Worm (Caenorhabditis elegans): Measurements from ENCODE around the gene Y32G9A.12.

The Y32G9A.12 gene

DNA sequence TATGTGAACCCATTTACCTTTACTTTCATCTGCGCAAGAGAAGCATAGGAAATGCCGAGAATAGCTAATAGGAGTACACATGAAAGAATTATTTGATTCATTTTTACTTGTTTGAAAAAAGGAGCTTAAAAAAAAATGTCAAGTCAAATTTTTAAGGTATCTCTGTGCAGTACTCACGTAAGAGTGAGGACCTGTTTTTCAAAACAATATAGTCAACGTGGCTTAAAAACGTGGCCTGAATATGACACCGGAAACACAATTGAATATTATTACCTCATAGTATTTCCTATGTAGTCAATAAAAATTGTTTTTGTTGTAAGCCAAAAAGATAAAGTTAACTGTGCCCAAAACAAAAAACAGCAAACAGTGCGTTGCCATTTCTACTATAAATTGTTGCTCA, at the start of gene Y32G9A.12:
Gene Y32G9A.12 (minus strand): TSS at position 101 of the 400 bp plus-strand sequence.
- no peak for TF ChIP-seq madf-2 (tag; optimal IDR thresholded peaks at IDR 0.05)
- no peak for TF ChIP-seq ahr-1 (tag; optimal IDR thresholded peaks at IDR 0.05)
- TF ChIP-seq che-1 (tag; optimal IDR thresholded peaks at IDR 0.05): no peak
- TF ChIP-seq K09A11.1 (tag; optimal IDR thresholded peaks at IDR 0.05; ENCODE audit: insufficient read depth): no peak
- no peak for TF ChIP-seq hlh-30 (tag; optimal IDR thresholded peaks at IDR 0.05; ENCODE audit: insufficient read depth)
- no peak for TF ChIP-seq nfya-1 (tag; optimal IDR thresholded peaks at IDR 0.05)
- TF ChIP-seq ceh-24 (tag; optimal IDR thresholded peaks at IDR 0.05): no peak
- TF ChIP-seq tbx-2 (tag; optimal IDR thresholded peaks at IDR 0.05): no peak
- TF ChIP-seq fkh-10 (GFP tag; optimal IDR thresholded peaks at IDR 0.05): no peak
- no peak for TF ChIP-seq ref-2 (tag; optimal IDR thresholded peaks at IDR 0.05)
- TF ChIP-seq ceh-6 (GFP tag; optimal IDR thresholded peaks at IDR 0.05): no peak
- TF ChIP-seq dmd-4 (tag; optimal IDR thresholded peaks at IDR 0.05; ENCODE audit: borderline replicate concordance): no peak
- TF ChIP-seq Y22D7AL.16 (tag; optimal IDR thresholded peaks at IDR 0.05): no peak
- no peak for TF ChIP-seq ceh-19 (GFP tag; optimal IDR thresholded peaks at IDR 0.05)
- TF ChIP-seq pat-9 (tag; optimal IDR thresholded peaks at IDR 0.05): no peak

DNA sequence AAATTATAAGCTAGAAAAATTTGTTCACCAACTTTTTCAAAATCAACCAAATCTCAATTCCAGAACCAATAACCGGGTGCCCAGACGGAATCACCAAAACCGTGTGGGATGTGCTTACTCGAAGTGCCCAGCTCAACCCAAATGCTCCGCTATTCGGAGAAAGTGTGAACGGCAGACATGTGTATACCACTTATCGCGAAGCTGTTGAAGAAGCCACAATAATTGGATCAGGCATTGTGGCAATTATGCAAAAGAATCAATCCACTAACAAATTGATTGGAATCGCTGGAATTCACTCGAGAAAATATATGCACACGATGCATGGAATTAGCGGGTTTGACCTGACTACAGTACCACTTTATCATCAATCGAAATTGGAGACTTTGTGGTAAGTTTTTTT, 49.7 kb upstream of the Y32G9A.12 start:
- no peak for TF ChIP-seq nhr-232 (tag; optimal IDR thresholded peaks at IDR 0.05)
- TF ChIP-seq ceh-6 (GFP tag; optimal IDR thresholded peaks at IDR 0.05): no peak
- no peak for TF ChIP-seq hlh-30 (tag; optimal IDR thresholded peaks at IDR 0.05; ENCODE audit: insufficient read depth)
- no peak for TF ChIP-seq unc-42 (tag; optimal IDR thresholded peaks at IDR 0.05)
- TF ChIP-seq ahr-1 (tag; optimal IDR thresholded peaks at IDR 0.05): no peak
- TF ChIP-seq ama-1 (optimal IDR thresholded peaks at IDR 0.05): no peak
- TF ChIP-seq fax-1 (tag; optimal IDR thresholded peaks at IDR 0.05): no peak
- TF ChIP-seq sdc-2 (tag; optimal IDR thresholded peaks at IDR 0.05): no peak
- no peak for TF ChIP-seq K02D7.2 (tag; optimal IDR thresholded peaks at IDR 0.05)

DNA sequence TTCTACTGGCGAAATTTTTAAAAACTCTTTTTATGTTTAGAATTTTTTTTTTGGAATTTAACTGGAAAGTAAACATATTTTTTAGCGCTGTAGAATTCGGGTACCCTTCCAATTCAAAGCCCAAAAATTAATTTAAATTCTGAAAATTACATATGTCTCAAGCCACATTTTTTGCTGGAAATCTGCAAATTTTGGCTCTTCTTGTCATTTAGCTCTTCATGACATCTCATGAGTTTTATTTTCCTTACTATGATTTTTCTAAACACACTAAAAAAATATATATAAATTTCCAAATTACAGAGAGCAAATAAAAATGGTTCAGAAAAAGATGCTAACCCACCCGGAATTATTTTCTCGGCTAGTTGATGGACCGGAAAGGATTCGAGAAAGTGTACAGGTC, 49.2 kb upstream of the Y32G9A.12 start, which contains the start of gene acs-3:
Gene acs-3 (plus strand): TSS at position 301 of the 400 bp plus-strand sequence.
- TF ChIP-seq elt-2 (tag; optimal IDR thresholded peaks at IDR 0.05): no peak
- TF ChIP-seq unc-55 (GFP tag; optimal IDR thresholded peaks at IDR 0.05): no peak
- no peak for TF ChIP-seq sox-4 (tag; optimal IDR thresholded peaks at IDR 0.05)
- no peak for TF ChIP-seq ceh-2 (tag; optimal IDR thresholded peaks at IDR 0.05)
- TF ChIP-seq sdc-2 (tag; optimal IDR thresholded peaks at IDR 0.05): no peak
- TF ChIP-seq fkh-6 (tag; optimal IDR thresholded peaks at IDR 0.05): no peak
- TF ChIP-seq ceh-48 (tag; optimal IDR thresholded peaks at IDR 0.05): no peak
- TF ChIP-seq lim-6 (tag; optimal IDR thresholded peaks at IDR 0.05): no peak
- TF ChIP-seq pqm-1 (tag; optimal IDR thresholded peaks at IDR 0.05): no peak
- TF ChIP-seq nfya-1 (tag; optimal IDR thresholded peaks at IDR 0.05): no peak
- TF ChIP-seq nhr-11 (tag; optimal IDR thresholded peaks at IDR 0.05): no peak
- no peak for TF ChIP-seq fkh-10 (GFP tag; optimal IDR thresholded peaks at IDR 0.05)

DNA sequence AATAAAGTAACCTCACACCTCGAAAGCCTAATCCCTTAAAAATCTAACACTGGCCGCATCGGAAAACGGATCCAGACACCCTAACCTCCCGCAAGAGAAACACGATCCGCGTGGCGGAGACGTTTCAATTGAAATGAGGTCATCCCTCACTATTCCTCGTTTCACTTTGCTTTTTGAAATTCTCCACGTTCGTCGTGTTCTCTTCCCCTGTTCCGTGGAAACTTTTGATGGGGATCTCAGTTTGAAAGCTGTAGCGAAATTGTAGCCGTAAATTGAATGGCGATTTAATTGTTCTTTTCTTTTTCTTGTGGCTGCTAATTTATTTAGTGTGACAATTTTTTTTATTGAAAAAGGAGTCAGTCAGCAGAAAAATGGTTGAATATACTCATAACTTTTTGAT, 48.8 kb upstream of the Y32G9A.12 start:
- TF ChIP-seq sox-4 (tag; optimal IDR thresholded peaks at IDR 0.05) (no peak), ceh-34 (tag; optimal IDR thresholded peaks at IDR 0.05) (no peak), T23F11.4 (GFP tag; optimal IDR thresholded peaks at IDR 0.05) (no peak), elt-2 (tag; optimal IDR thresholded peaks at IDR 0.05) (no peak), C38D4.7 (GFP tag; optimal IDR thresholded peaks at IDR 0.05) (no peak), ceh-9 (tag; optimal IDR thresholded peaks at IDR 0.05) (no peak), unc-42 (tag; optimal IDR thresholded peaks at IDR 0.05) (no peak), unc-55 (GFP tag; optimal IDR thresholded peaks at IDR 0.05) (no peak), odd-2 (tag; optimal IDR thresholded peaks at IDR 0.05) (no peak), dve-1 (tag; optimal IDR thresholded peaks at IDR 0.05) (no peak), ttx-3 (tag; optimal IDR thresholded peaks at IDR 0.05) (no peak), ref-2 (tag; optimal IDR thresholded peaks at IDR 0.05) (no peak)
